Fruit fly (Drosophila melanogaster): Measurements from ENCODE around the gene cad.

The cad gene

DNA sequence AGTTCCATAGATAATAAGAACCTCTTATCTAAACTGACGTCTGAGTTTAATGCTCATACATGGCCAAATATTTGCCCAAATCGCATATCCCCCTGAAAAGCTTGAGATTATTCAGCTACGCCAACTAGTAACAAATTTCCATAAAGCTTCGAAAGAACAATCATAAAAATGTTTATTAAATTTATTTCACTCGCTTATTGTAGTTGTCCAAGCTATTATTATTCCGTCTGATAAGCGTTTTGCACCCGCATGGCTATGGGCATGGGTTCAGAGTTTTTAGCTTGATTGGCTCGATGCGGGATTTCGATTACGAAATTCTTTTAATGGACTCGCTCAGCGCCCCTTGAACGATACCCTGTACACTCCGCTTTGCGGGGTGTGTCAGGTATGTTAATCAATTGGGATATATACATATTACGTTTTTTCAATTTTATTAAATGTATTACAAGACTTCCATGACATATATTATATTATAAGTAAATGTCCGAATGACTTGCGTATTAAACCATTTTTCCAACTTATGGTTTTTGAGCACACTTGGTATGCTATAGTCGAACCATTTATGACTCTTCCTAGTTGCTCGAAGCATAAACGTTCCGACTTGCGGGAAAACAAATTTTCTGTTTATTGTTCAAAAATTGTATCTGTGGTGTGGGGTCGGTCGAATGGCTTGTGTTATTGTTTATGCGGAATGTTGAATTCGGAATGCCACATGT lies 35.3 kb downstream of the cad start (continued):
- TF ChIP-seq D19A (tag; optimal IDR thresholded peaks at IDR 0.05) (peak; percentile 92), ssp (GFP tag; IDR thresholded peaks at IDR 0.05) (peak; percentile 87), ham (GFP tag; IDR thresholded peaks at IDR 0.05) (peak; percentile 88), Myb (GFP tag; optimal IDR thresholded peaks at IDR 0.05) (peak; percentile 39), CrebB (tag; optimal IDR thresholded peaks at IDR 0.05) (peak; percentile 92), Trl (optimal IDR thresholded peaks at IDR 0.05) (no peak), Trl (GFP tag; optimal IDR thresholded peaks at IDR 0.05) (peak; percentile 54), Dp (GFP tag; optimal IDR thresholded peaks at IDR 0.05) (peak; percentile 12), MTF-1 (GFP tag; optimal IDR thresholded peaks at IDR 0.05; ENCODE audit: borderline replicate concordance) (peak; percentile 87), CG6683 (GFP tag; optimal IDR thresholded peaks at IDR 0.05) (peak; percentile 90), schlank (tag; optimal IDR thresholded peaks at IDR 0.05) (peak; percentile 85), lab (GFP tag; optimal IDR thresholded peaks at IDR 0.05) (peak; percentile 98), Scr (GFP tag; IDR thresholded peaks at IDR 0.05; ENCODE audit: partially characterized antibody) (peak; percentile 71), CG10147 (GFP tag; optimal IDR thresholded peaks at IDR 0.05) (peak; percentile 92), CG13775 (GFP tag; optimal IDR thresholded peaks at IDR 0.05) (peak; percentile 94), Ravus (GFP tag; IDR thresholded peaks at IDR 0.05) (peak; percentile 93), CG16813 (GFP tag; IDR thresholded peaks at IDR 0.05; ENCODE audit: partially characterized antibody) (peak; percentile 84), gce (GFP tag; IDR thresholded peaks at IDR 0.05) (peak; percentile 92), CG11093 (GFP tag; IDR thresholded peaks at IDR 0.05) (peak; percentile 91), Hr3 (GFP tag; optimal IDR thresholded peaks at IDR 0.05) (peak; percentile 96), Oli (tag; optimal IDR thresholded peaks at IDR 0.05) (peak; percentile 97), CG1602 (GFP tag; optimal IDR thresholded peaks at IDR 0.05) (peak; percentile 94), z (GFP tag; IDR thresholded peaks at IDR 0.05) (peak; percentile 61; the same call in 1 of the 3 replicates), ken (GFP tag; IDR thresholded peaks at IDR 0.05) (peak; percentile 92), psq (GFP tag; optimal IDR thresholded peaks at IDR 0.05) (peak; percentile 85), stc (GFP tag; IDR thresholded peaks at IDR 0.05) (peak; percentile 94), CG9609 (GFP tag; optimal IDR thresholded peaks at IDR 0.05) (peak; percentile 57), slou (GFP tag; optimal IDR thresholded peaks at IDR 0.05) (peak; percentile 93), Bdp1 (GFP tag; optimal IDR thresholded peaks at IDR 0.05) (peak; percentile 77), CG8281 (tag; optimal IDR thresholded peaks at IDR 0.05) (peak; percentile 85), CG1233 (GFP tag; optimal IDR thresholded peaks at IDR 0.05) (peak; percentile 92), cato (GFP tag; optimal IDR thresholded peaks at IDR 0.05; ENCODE audit: borderline replicate concordance) (peak; percentile 84), ftz-f1 (GFP tag; optimal IDR thresholded peaks at IDR 0.05) (peak; percentile 65), CG8089 (GFP tag; optimal IDR thresholded peaks at IDR 0.05) (peak; percentile 61), B-H2 (GFP tag; optimal IDR thresholded peaks at IDR 0.05) (peak; percentile 81), salm (tag; optimal IDR thresholded peaks at IDR 0.05) (peak; percentile 92), Antp (GFP tag; optimal IDR thresholded peaks at IDR 0.05) (peak; percentile 17), CG18599 (GFP tag; optimal IDR thresholded peaks at IDR 0.05) (peak; percentile 98), grn (GFP tag; optimal IDR thresholded peaks at IDR 0.05) (peak; percentile 58), Nf-YB (GFP tag; optimal IDR thresholded peaks at IDR 0.05) (peak; percentile 85), ems (GFP tag; optimal IDR thresholded peaks at IDR 0.05) (peak; percentile 86), unpg (GFP tag; optimal IDR thresholded peaks at IDR 0.05) (peak; percentile 97), CG13624 (GFP tag; optimal IDR thresholded peaks at IDR 0.05) (peak; percentile 66), CG30020 (tag; optimal IDR thresholded peaks at IDR 0.05) (peak; percentile 69), fd102C (GFP tag; optimal IDR thresholded peaks at IDR 0.05) (peak; percentile 65), da (GFP tag; optimal IDR thresholded peaks at IDR 0.05) (peak; percentile 21), CG12391 (tag; optimal IDR thresholded peaks at IDR 0.05) (peak; percentile 97), Meics (GFP tag; optimal IDR thresholded peaks at IDR 0.05) (peak; percentile 96), CG4424 (GFP tag; optimal IDR thresholded peaks at IDR 0.05) (peak; percentile 95)

Measured in whole organism, embryonic.